Fruit fly (Drosophila melanogaster) whole organism, embryonic: ENCODE results near the gene Clbn.
A peak's percentile ranks its signal among the peaks of the same experiment; 100 is the strongest.

ENCODE experiments used
- ATbp ChIP-seq: fragments of 200-800 bp; sonication (Bioruptor generic); optimal IDR thresholded peaks from 2 replicates; lab custom pipeline; 2017; ENCODE audit warnings: missing biosample characterization, mild to moderate bottlenecking, missing genetic modification characterization, missing genetic modification reagents
- CG11247 ChIP-seq: fragments of 200-800 bp; sonication (Bioruptor generic); IDR thresholded peaks from 2 replicates; pipeline ENCODE4 v1.3.6; 2022; ENCODE audit warnings: missing biosample characterization, missing genetic modification characterization
- CG12659 ChIP-seq: fragments of 200-800 bp; sonication (Bioruptor generic); optimal IDR thresholded peaks from 3 replicates; lab custom pipeline; 2017; ENCODE audit warnings: mild to moderate bottlenecking, missing biosample characterization, missing genetic modification reagents, missing genetic modification characterization
- CG12942 ChIP-seq: fragments of 200-800 bp; sonication (Bioruptor generic); optimal IDR thresholded peaks from 3 replicates; lab custom pipeline; 2016; ENCODE audit warnings: missing biosample characterization, missing genetic modification characterization
- CG13123 ChIP-seq: fragments of 200-800 bp; sonication (Bioruptor generic); optimal IDR thresholded peaks from 2 replicates; lab custom pipeline; 2016; ENCODE audit warnings: missing biosample characterization, missing genetic modification characterization
- CG13775 ChIP-seq: fragments of 200-800 bp; sonication (Bioruptor generic); optimal IDR thresholded peaks from 3 replicates; lab custom pipeline; 2017; ENCODE audit warnings: missing biosample characterization, mild to moderate bottlenecking, missing genetic modification characterization
- CG14860 ChIP-seq: fragments of 200-800 bp; sonication (Bioruptor generic); IDR thresholded peaks from 3 replicates; pipeline ENCODE4 v1.3.6; 2022; ENCODE audit warnings: missing biosample characterization, missing genetic modification characterization; ENCODE audit not compliant: partially characterized antibody
- CG15479 ChIP-seq: fragments of 200-800 bp; sonication (Bioruptor generic); optimal IDR thresholded peaks from 3 replicates; lab custom pipeline; 2019; ENCODE audit warnings: missing biosample characterization, mild to moderate bottlenecking, missing genetic modification characterization, moderate library complexity
- CG15514 ChIP-seq: fragments of 200-800 bp; sonication (Bioruptor generic); optimal IDR thresholded peaks from 3 replicates; lab custom pipeline; 2017; ENCODE audit warnings: missing biosample characterization, missing genetic modification characterization, mild to moderate bottlenecking, moderate library complexity, missing genetic modification reagents
- CG1602 ChIP-seq: fragments of 200-800 bp; sonication (Bioruptor generic); optimal IDR thresholded peaks from 3 replicates; lab custom pipeline; 2016; ENCODE audit warnings: missing biosample characterization, missing genetic modification characterization
- CG2678 ChIP-seq: fragments of 200-800 bp; sonication (Bioruptor generic); optimal IDR thresholded peaks from 3 replicates; lab custom pipeline; 2019; ENCODE audit warnings: missing biosample characterization, mild to moderate bottlenecking, missing genetic modification characterization, moderate library complexity
- CG42726 ChIP-seq: fragments of 200-800 bp; sonication (Bioruptor generic); IDR thresholded peaks from 2 replicates; pipeline ENCODE4 v1.3.6; 2022; ENCODE audit warnings: missing biosample characterization, missing genetic modification characterization; ENCODE audit not compliant: partially characterized antibody
- CG43689 ChIP-seq: fragments of 200-800 bp; sonication (Bioruptor generic); IDR thresholded peaks from 2 replicates; pipeline ENCODE4 v1.3.6; 2022; ENCODE audit warnings: missing biosample characterization, missing genetic modification characterization
- CG5245 ChIP-seq: fragments of 200-800 bp; sonication (Bioruptor generic); optimal IDR thresholded peaks from 3 replicates; lab custom pipeline; 2016; ENCODE audit warnings: missing biosample characterization, missing genetic modification characterization
- CG6272 ChIP-seq: fragments of 200-800 bp; sonication (Bioruptor generic); IDR thresholded peaks from 2 replicates; pipeline ENCODE4 v1.3.6; 2022; ENCODE audit warnings: missing biosample characterization, missing genetic modification characterization
- CG6813 ChIP-seq: fragments of 200-800 bp; sonication (Bioruptor generic); optimal IDR thresholded peaks from 2 replicates; lab custom pipeline; 2017; ENCODE audit warnings: missing biosample characterization, missing genetic modification characterization, mild to moderate bottlenecking, moderate library complexity, missing genetic modification reagents
- CG7963 ChIP-seq: fragments of 200-800 bp; sonication (Bioruptor generic); IDR thresholded peaks from 3 replicates; pipeline ENCODE4 v1.3.6; 2022; ENCODE audit warnings: missing biosample characterization, missing genetic modification characterization; ENCODE audit not compliant: partially characterized antibody
- CG7987 ChIP-seq: fragments of 200-800 bp; sonication (Bioruptor generic); optimal IDR thresholded peaks from 2 replicates; lab custom pipeline; 2018; ENCODE audit warnings: missing biosample characterization, mild to moderate bottlenecking, missing genetic modification characterization, moderate library complexity
- CG8924 ChIP-seq: fragments of 200-800 bp; optimal IDR thresholded peaks from 3 replicates; lab custom pipeline; 2019; ENCODE audit warnings: missing biosample characterization, mild to moderate bottlenecking, missing genetic modification characterization, moderate library complexity
- D19B ChIP-seq: fragments of 200-800 bp; sonication (Bioruptor generic); optimal IDR thresholded peaks from 2 replicates; lab custom pipeline; 2017; ENCODE audit warnings: missing biosample characterization, mild to moderate bottlenecking, missing genetic modification characterization
- Dad ChIP-seq: fragments of 200-800 bp; sonication (Bioruptor generic); optimal IDR thresholded peaks from 3 replicates; lab custom pipeline; 2016; ENCODE audit warnings: missing biosample characterization, missing genetic modification characterization
- Dp ChIP-seq: fragments of 200-800 bp; sonication (Bioruptor generic); optimal IDR thresholded peaks from 2 replicates; lab custom pipeline; 2018; ENCODE audit warnings: missing biosample characterization, mild to moderate bottlenecking, missing genetic modification characterization, moderate library complexity
- E2f1 ChIP-seq: fragments of 200-800 bp; sonication (Bioruptor generic); IDR thresholded peaks from 2 replicates; pipeline ENCODE4 v1.3.6; 2022; ENCODE audit warnings: missing biosample characterization, missing genetic modification characterization
- Elba2 ChIP-seq: fragments of 200-800 bp; sonication (Bioruptor generic); optimal IDR thresholded peaks from 3 replicates; lab custom pipeline; 2016; ENCODE audit warnings: missing biosample characterization, missing genetic modification characterization
- Ets65A ChIP-seq: fragments of 200-800 bp; sonication (Bioruptor generic); peaks from one replicate; lab custom pipeline; 2016; ENCODE audit warnings: missing biosample characterization, missing genetic modification characterization
- H15 ChIP-seq: fragments of 200-800 bp; sonication (Bioruptor generic); IDR thresholded peaks from 3 replicates; pipeline ENCODE4 v1.3.6; 2022; ENCODE audit warnings: missing biosample characterization, missing genetic modification characterization
- Hand ChIP-seq: fragments of 200-800 bp; sonication (Bioruptor generic); optimal IDR thresholded peaks from 2 replicates; lab custom pipeline; 2017; ENCODE audit warnings: mild to moderate bottlenecking, missing biosample characterization, missing genetic modification reagents, missing genetic modification characterization
- HmgZ ChIP-seq: fragments of 200-800 bp; sonication (Bioruptor generic); optimal IDR thresholded peaks from 2 replicates; lab custom pipeline; 2018; ENCODE audit warnings: missing biosample characterization, mild to moderate bottlenecking, missing genetic modification characterization
- Kr ChIP-seq: fragments of 200-800 bp; sonication (Bioruptor generic); optimal IDR thresholded peaks from 2 replicates; lab custom pipeline; 2017; ENCODE audit warnings: missing biosample characterization, mild to moderate bottlenecking, missing genetic modification characterization
- MBD-R2 ChIP-seq: fragments of 200-800 bp; sonication (Bioruptor generic); IDR thresholded peaks from 2 replicates; pipeline ENCODE4 v1.3.6; 2022; ENCODE audit warnings: missing biosample characterization, missing genetic modification characterization
- Mad ChIP-seq: fragments of 200-800 bp; sonication (Bioruptor generic); optimal IDR thresholded peaks from 2 replicates; lab custom pipeline; 2016; ENCODE audit warnings: missing biosample characterization, missing genetic modification characterization
- NK7.1 ChIP-seq: fragments of 200-800 bp; sonication (Bioruptor generic); optimal IDR thresholded peaks from 3 replicates; lab custom pipeline; 2016; ENCODE audit warnings: missing biosample characterization, missing genetic modification characterization
- Vsx1 ChIP-seq: fragments of 200-800 bp; sonication (Bioruptor generic); optimal IDR thresholded peaks from 2 replicates; lab custom pipeline; 2017; ENCODE audit warnings: missing biosample characterization, mild to moderate bottlenecking, missing genetic modification characterization, missing genetic modification reagents
- dm ChIP-seq: fragments of 200-800 bp; sonication (Bioruptor generic); optimal IDR thresholded peaks from 3 replicates; lab custom pipeline; 2016; ENCODE audit warnings: missing biosample characterization, missing genetic modification characterization
- ems ChIP-seq: fragments of 200-800 bp; sonication (Bioruptor generic); optimal IDR thresholded peaks from 3 replicates; lab custom pipeline; 2016; ENCODE audit warnings: missing biosample characterization, missing genetic modification characterization
- esg ChIP-seq: fragments of 200-800 bp; sonication (Bioruptor generic); conservative IDR thresholded peaks from 2 replicates; pipeline ENCODE4 v1.3.6; 2022; ENCODE audit warnings: missing biosample characterization, missing genetic modification characterization
- eve ChIP-seq, 2 experiments: fragments of >200 bp; optimal IDR thresholded peaks; 2 replicates each; lab custom pipeline; 2017; ENCODE audit warnings: missing biosample characterization in 2 of 2, missing genetic modification characterization in 2 of 2
- fd102C ChIP-seq: fragments of 200-800 bp; sonication (Bioruptor generic); optimal IDR thresholded peaks from 2 replicates; lab custom pipeline; 2018; ENCODE audit warnings: missing biosample characterization, mild to moderate bottlenecking, missing genetic modification characterization, moderate library complexity
- grn ChIP-seq: fragments of 200-800 bp; sonication (Bioruptor generic); optimal IDR thresholded peaks from 3 replicates; lab custom pipeline; 2017; ENCODE audit warnings: missing biosample characterization, missing genetic modification characterization
- kah ChIP-seq: fragments of 200-800 bp; sonication (Bioruptor generic); optimal IDR thresholded peaks from 2 replicates; lab custom pipeline; 2018; ENCODE audit warnings: missing biosample characterization, mild to moderate bottlenecking, missing genetic modification characterization
- mirr ChIP-seq: fragments of 200-800 bp; sonication (Bioruptor generic); optimal IDR thresholded peaks from 3 replicates; lab custom pipeline; 2018; ENCODE audit warnings: missing biosample characterization, mild to moderate bottlenecking, missing genetic modification characterization
- org-1 ChIP-seq: fragments of 200-800 bp; sonication (Bioruptor generic); optimal IDR thresholded peaks from 2 replicates; lab custom pipeline; 2017; ENCODE audit warnings: missing biosample characterization, missing genetic modification characterization
- pita ChIP-seq: fragments of 200-800 bp; sonication (Bioruptor generic); optimal IDR thresholded peaks from 2 replicates; lab custom pipeline; 2017; ENCODE audit warnings: missing biosample characterization, mild to moderate bottlenecking, missing genetic modification characterization
- sim ChIP-seq: fragments of 200-800 bp; sonication (Bioruptor generic); IDR thresholded peaks from 2 replicates; pipeline ENCODE4 v1.3.6; 2022; ENCODE audit warnings: missing biosample characterization, missing genetic modification characterization
- sob ChIP-seq: fragments of 200-800 bp; sonication (Bioruptor generic); IDR thresholded peaks from 2 replicates; pipeline ENCODE4 v1.3.6; 2022; ENCODE audit warnings: missing biosample characterization, missing genetic modification characterization
- stwl ChIP-seq: fragments of 200-800 bp; sonication (Bioruptor generic); optimal IDR thresholded peaks from 3 replicates; lab custom pipeline; 2018; ENCODE audit warnings: missing biosample characterization, mild to moderate bottlenecking, missing genetic modification characterization, moderate library complexity
- tll ChIP-seq, 2 experiments: fragments of 200-800 bp in 1 of 2; fragments of >200 bp in 1 of 2; sonication (Bioruptor generic) in 1 of 2; optimal IDR thresholded peaks; 2 replicates each; lab custom pipeline; 2017 to 2019; ENCODE audit warnings: missing biosample characterization in 2 of 2, missing genetic modification characterization in 2 of 2, mild to moderate bottlenecking in 1 of 2, moderate library complexity in 1 of 2
- trem ChIP-seq: fragments of 200-800 bp; optimal IDR thresholded peaks from 3 replicates; lab custom pipeline; 2019; ENCODE audit warnings: missing biosample characterization, mild to moderate bottlenecking, missing genetic modification characterization, moderate library complexity
- wor ChIP-seq: fragments of 200-800 bp; sonication (Bioruptor generic); IDR thresholded peaks from 2 replicates; pipeline ENCODE4 v1.3.6; 2022; ENCODE audit warnings: missing biosample characterization, missing genetic modification characterization

Gene Clbn

DNA sequence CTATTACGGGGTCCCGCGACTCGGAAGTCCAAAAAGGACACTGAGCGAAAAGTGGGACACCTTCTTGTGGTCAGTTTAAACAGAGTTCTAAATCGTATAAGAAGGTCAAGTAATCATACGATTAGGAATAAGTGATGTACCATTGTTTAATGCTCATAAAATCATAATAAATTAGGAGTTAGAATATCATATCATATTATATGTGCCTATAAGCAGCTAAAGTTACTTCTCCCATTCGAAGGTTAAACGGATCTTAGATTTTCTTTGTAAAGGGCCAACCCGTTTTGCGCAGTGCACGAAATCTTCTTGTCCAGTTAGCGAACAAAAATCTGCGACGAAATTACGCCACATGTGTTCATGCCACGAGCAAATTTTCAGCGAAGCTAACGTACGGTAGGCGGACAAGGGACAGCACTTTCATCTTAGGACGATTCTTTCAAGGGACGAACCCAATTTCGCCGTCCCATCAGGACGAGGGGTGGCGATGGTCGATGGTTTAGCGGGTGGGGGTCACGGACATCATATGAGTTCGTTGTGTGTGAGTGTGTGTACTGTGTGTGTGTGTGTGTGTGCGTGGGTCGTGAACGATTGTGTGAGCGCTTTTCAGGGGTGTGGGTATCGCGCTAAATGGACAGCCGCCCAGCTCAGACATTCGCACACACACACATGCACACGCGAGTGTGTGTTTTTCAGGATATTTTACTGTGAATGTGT is 41.1 kb downstream of the Clbn start (continued):
- TF ChIP-seq CG2678 (tag; lab: Kevin White, UChicago) (peak; percentile 82), CG8924 (tag; lab: Kevin White, UChicago) (peak; percentile 37), Kr (GFP tag; lab: Kevin White, UChicago) (no peak), grn (GFP tag; lab: Kevin White, UChicago) (no peak), NK7.1 (GFP tag; lab: Kevin White, UChicago) (no peak), CG12659 (GFP tag; lab: Kevin White, UChicago) (peak; percentile 19), esg (GFP tag; lab: Robert Waterston, UW) (peak; percentile 51), CG43689 (GFP tag; lab: Robert Waterston, UW) (no peak), CG13775 (GFP tag; lab: Kevin White, UChicago) (peak; percentile 43), CG15479 (GFP tag; lab: Kevin White, UChicago) (no peak), MBD-R2 (GFP tag; lab: Robert Waterston, UW) (no peak), CG42726 (GFP tag; lab: Robert Waterston, UW) (no peak), stwl (no peak), Dp (GFP tag; lab: Kevin White, UChicago) (no peak), CG14860 (GFP tag; lab: Robert Waterston, UW) (no peak), fd102C (no peak), CG13123 (no peak), Mad (GFP tag; lab: Kevin White, UChicago) (no peak), Dad (GFP tag; lab: Kevin White, UChicago) (no peak), CG12942 (GFP tag; lab: Kevin White, UChicago) (no peak), ems (GFP tag; lab: Kevin White, UChicago) (no peak), org-1 (peak; percentile 52), E2f1 (GFP tag; lab: Robert Waterston, UW) (peak; percentile 31; the same call in 1 of the 2 replicates), wor (no peak), sob (GFP tag; lab: Robert Waterston, UW) (peak; percentile 25; the same call in 1 of the 2 replicates), sim (GFP tag; lab: Robert Waterston, UW) (no peak), CG7987 (GFP tag; lab: Kevin White, UChicago) (no peak), ATbp (GFP tag; lab: Kevin White, UChicago) (no peak), pita (GFP tag; lab: Kevin White, UChicago) (no peak), D19B (GFP tag; lab: Kevin White, UChicago) (no peak), trem (tag; lab: Kevin White, UChicago) (no peak), CG11247 (no peak), tll (GFP tag; optimal IDR thresholded peaks at IDR 0.05; lab: Kevin White, UChicago) (no peak), Hand (peak; percentile 31), Vsx1 (GFP tag; lab: Kevin White, UChicago) (no peak), CG5245 (GFP tag; lab: Kevin White, UChicago) (no peak), kah (GFP tag; lab: Kevin White, UChicago) (no peak), CG1602 (GFP tag; lab: Kevin White, UChicago) (no peak), HmgZ (tag; lab: Kevin White, UChicago) (no peak), CG7963 (GFP tag; lab: Robert Waterston, UW) (no peak), CG15514 (GFP tag; lab: Kevin White, UChicago) (peak; percentile 14), H15 (GFP tag; lab: Robert Waterston, UW) (no peak), Elba2 (no peak), CG6813 (GFP tag; lab: Kevin White, UChicago) (peak; percentile 32), mirr (GFP tag; lab: Kevin White, UChicago) (no peak), Ets65A (GFP tag; lab: Kevin White, UChicago) (peak; percentile 13), eve (GFP tag; optimal IDR thresholded peaks at IDR 0.05; lab: Kevin White, UChicago) (no peak), CG6272 (0 out of 2 replicates have a peak, but pooled peaks have one; percentile 18), dm (GFP tag; lab: Kevin White, UChicago) (no peak)
